Fruit fly (Drosophila melanogaster) whole organism, embryonic: ENCODE data around the gene CG32373.
A peak's percentile ranks its signal among the peaks of the same experiment; 100 is the strongest.

Experiments used
- Ada2b ChIP-seq: fragments of 200-800 bp; sonication (Bioruptor generic); IDR thresholded peaks from 2 replicates; pipeline ENCODE4 v1.3.6; 2022; ENCODE audit warnings: missing biosample characterization, missing genetic modification characterization
- CG11085 ChIP-seq: fragments of 200-800 bp; sonication (Bioruptor generic); IDR thresholded peaks from 2 replicates; pipeline ENCODE4 v1.3.6; 2022; ENCODE audit warnings: missing biosample characterization, missing genetic modification characterization
- CG12299 ChIP-seq: fragments of 200-800 bp; sonication (Bioruptor generic); optimal IDR thresholded peaks from 2 replicates; lab custom pipeline; 2018; ENCODE audit warnings: missing biosample characterization, mild to moderate bottlenecking, missing genetic modification characterization
- CG6175 ChIP-seq: fragments of 200-800 bp; sonication (Bioruptor generic); IDR thresholded peaks from 3 replicates; pipeline ENCODE4 v1.3.6; 2022; ENCODE audit warnings: missing biosample characterization, missing genetic modification characterization
- CG7372 ChIP-seq: fragments of 200-800 bp; sonication (Bioruptor generic); IDR thresholded peaks from 2 replicates; pipeline ENCODE4 v1.3.6; 2022; ENCODE audit warnings: missing biosample characterization, missing genetic modification characterization
- CG7963 ChIP-seq: fragments of 200-800 bp; sonication (Bioruptor generic); IDR thresholded peaks from 3 replicates; pipeline ENCODE4 v1.3.6; 2022; ENCODE audit warnings: missing biosample characterization, missing genetic modification characterization; ENCODE audit not compliant: partially characterized antibody
- CG8924 ChIP-seq: fragments of 200-800 bp; optimal IDR thresholded peaks from 3 replicates; lab custom pipeline; 2019; ENCODE audit warnings: missing biosample characterization, mild to moderate bottlenecking, missing genetic modification characterization, moderate library complexity
- D ChIP-seq, 2 experiments: fragments of 200-800 bp in 1 of 2; fragments of >200 bp in 1 of 2; sonication (Bioruptor generic) in 1 of 2; optimal IDR thresholded peaks; 2 replicates in 1 of 2; 3 replicates in 1 of 2; lab custom pipeline; 2017; ENCODE audit warnings: mild to moderate bottlenecking in 1 of 2, missing biosample characterization in 1 of 2, missing genetic modification characterization in 1 of 2, missing genetic modification reagents in 1 of 2
- Dbx ChIP-seq: fragments of 200-800 bp; sonication (Bioruptor generic); IDR thresholded peaks from 3 replicates; pipeline ENCODE4 v1.3.6; 2022; ENCODE audit warnings: missing biosample characterization, missing genetic modification characterization
- Hr78 ChIP-seq, 2 experiments: fragments of 200-800 bp in 1 of 2; fragments of >200 bp in 1 of 2; sonication (Bioruptor generic) in 1 of 2; optimal IDR thresholded peaks; 2 replicates each; lab custom pipeline; 2017 to 2019; ENCODE audit warnings: missing biosample characterization in 2 of 2, missing genetic modification characterization in 2 of 2, mild to moderate bottlenecking in 1 of 2, moderate library complexity in 1 of 2
- NC2α ChIP-seq: fragments of 200-800 bp; sonication (Bioruptor generic); optimal IDR thresholded peaks from 2 replicates; lab custom pipeline; 2016; ENCODE audit warnings: missing biosample characterization, missing genetic modification characterization
- Pdp1 ChIP-seq, 2 experiments: fragments of 200-800 bp; sonication (Bioruptor generic); optimal IDR thresholded peaks; 3 replicates each; lab custom pipeline; 2016; ENCODE audit warnings: missing biosample characterization in 2 of 2, missing genetic modification characterization in 2 of 2, mild to moderate bottlenecking in 1 of 2, moderate library complexity in 1 of 2
- Rx ChIP-seq: fragments of 200-800 bp; sonication (Bioruptor generic); IDR thresholded peaks from 2 replicates; pipeline ENCODE4 v1.3.6; 2022; ENCODE audit warnings: missing biosample characterization, missing genetic modification characterization
- Sry-δ ChIP-seq: fragments of 200-800 bp; sonication (Bioruptor generic); optimal IDR thresholded peaks from 2 replicates; lab custom pipeline; 2016; ENCODE audit warnings: missing biosample characterization, missing genetic modification characterization
- Trl ChIP-seq, 3 experiments: fragments of >200 bp in 2 of 3; fragments of 200-800 bp in 1 of 3; sonication (Bioruptor generic) in 1 of 3; optimal IDR thresholded peaks; 2 replicates in 1 of 3; 3 replicates in 2 of 3; lab custom pipeline; 2016 to 2017; ENCODE audit warnings: missing biosample characterization in 1 of 3, missing genetic modification characterization in 1 of 3
- bcd ChIP-seq: fragments of 200-800 bp; sonication (Bioruptor generic); optimal IDR thresholded peaks from 2 replicates; lab custom pipeline; 2017; ENCODE audit warnings: missing biosample characterization, mild to moderate bottlenecking, missing genetic modification characterization
- btn ChIP-seq: fragments of 200-800 bp; sonication (Bioruptor generic); optimal IDR thresholded peaks from 2 replicates; lab custom pipeline; 2016; ENCODE audit warnings: missing biosample characterization, missing genetic modification characterization
- cato ChIP-seq: fragments of 200-800 bp; sonication (Bioruptor generic); optimal IDR thresholded peaks from 2 replicates; lab custom pipeline; 2016; ENCODE audit warnings: missing biosample characterization, missing genetic modification characterization, borderline replicate concordance
- cg ChIP-seq: fragments of 200-800 bp; sonication (Bioruptor generic); optimal IDR thresholded peaks from 3 replicates; lab custom pipeline; 2019; ENCODE audit warnings: missing biosample characterization, mild to moderate bottlenecking, missing genetic modification characterization, moderate library complexity
- chinmo ChIP-seq: fragments of 200-800 bp; sonication (Bioruptor generic); IDR thresholded peaks from 4 replicates; pipeline ENCODE4 v1.3.6; 2022; ENCODE audit warnings: missing biosample characterization, missing genetic modification characterization; ENCODE audit not compliant: partially characterized antibody
- en ChIP-seq: fragments of 200-800 bp; sonication (Bioruptor generic); optimal IDR thresholded peaks from 2 replicates; lab custom pipeline; 2016; ENCODE audit warnings: missing biosample characterization, missing genetic modification characterization
- eve ChIP-seq, 2 experiments: fragments of >200 bp; optimal IDR thresholded peaks; 2 replicates each; lab custom pipeline; 2017; ENCODE audit warnings: missing biosample characterization in 2 of 2, missing genetic modification characterization in 2 of 2
- ewg ChIP-seq: fragments of 200-800 bp; sonication (Bioruptor generic); optimal IDR thresholded peaks from 3 replicates; lab custom pipeline; 2017; ENCODE audit warnings: mild to moderate bottlenecking, missing biosample characterization, missing genetic modification reagents, missing genetic modification characterization
- fd3F ChIP-seq: fragments of 200-800 bp; sonication (Bioruptor generic); optimal IDR thresholded peaks from 2 replicates; lab custom pipeline; 2018; ENCODE audit warnings: missing biosample characterization, mild to moderate bottlenecking, missing genetic modification characterization, moderate library complexity
- grn ChIP-seq: fragments of 200-800 bp; sonication (Bioruptor generic); optimal IDR thresholded peaks from 3 replicates; lab custom pipeline; 2017; ENCODE audit warnings: missing biosample characterization, missing genetic modification characterization
- lbe ChIP-seq: fragments of 200-800 bp; sonication (Bioruptor generic); optimal IDR thresholded peaks from 2 replicates; lab custom pipeline; 2016; ENCODE audit warnings: missing biosample characterization, mild to moderate bottlenecking, missing genetic modification characterization
- pfk ChIP-seq: fragments of 200-800 bp; sonication (Bioruptor generic); optimal IDR thresholded peaks from 2 replicates; lab custom pipeline; 2018; ENCODE audit warnings: missing biosample characterization, mild to moderate bottlenecking, missing genetic modification characterization, moderate library complexity
- pho ChIP-seq: fragments of 200-800 bp; sonication (Bioruptor generic); optimal IDR thresholded peaks from 2 replicates; lab custom pipeline; 2016; ENCODE audit warnings: missing biosample characterization, missing genetic modification characterization
- schlank ChIP-seq: fragments of 200-800 bp; sonication (Bioruptor generic); optimal IDR thresholded peaks from 2 replicates; lab custom pipeline; 2018; ENCODE audit warnings: missing biosample characterization, mild to moderate bottlenecking, missing genetic modification characterization
- shn ChIP-seq: fragments of 200-800 bp; sonication (Bioruptor generic); optimal IDR thresholded peaks from 3 replicates; lab custom pipeline; 2016; ENCODE audit warnings: missing biosample characterization, missing genetic modification characterization
- ssp ChIP-seq: fragments of 200-800 bp; sonication (Bioruptor generic); IDR thresholded peaks from 2 replicates; pipeline ENCODE4 v1.3.6; 2022; ENCODE audit warnings: missing biosample characterization, missing genetic modification characterization
- z ChIP-seq: fragments of 200-800 bp; sonication (Bioruptor generic); IDR thresholded peaks from 3 replicates; pipeline ENCODE4 v1.3.6; 2022; ENCODE audit warnings: missing biosample characterization, missing genetic modification characterization

Gene CG32373

dm6 chr3L:7768252-7768651, 117.9 kb downstream of the CG32373 start, which contains the start of gene CG32371 (continued):
- TF ChIP-seq ewg (GFP tag; lab: Kevin White, UChicago) (no peak), pfk (GFP tag; lab: Kevin White, UChicago) (no peak)

- TF ChIP-seq NC2α (no peak), schlank (no peak), cg (peak; percentile 17), bcd (GFP tag; lab: Kevin White, UChicago) (no peak), Trl (optimal IDR thresholded peaks at IDR 0.05; lab: Kevin White, UChicago) (peak; percentile 22), Trl (GFP tag; optimal IDR thresholded peaks at IDR 0.05; lab: Kevin White, UChicago) (no peak), chinmo (GFP tag; lab: Robert Waterston, UW) (0 out of 4 replicates have a peak, but pooled peaks have one; percentile 21), eve (GFP tag; optimal IDR thresholded peaks at IDR 0.05; lab: Kevin White, UChicago) (no peak)
Measured at dm6 chr3L:7772160-7772798, 121.9 kb downstream of the CG32373 start.

dm6 chr3L:7773529-7773928, 123.2 kb downstream of the CG32373 start:
- peak; percentile 13 for TF ChIP-seq cg
- TF ChIP-seq CG6175, result no peak
- TF ChIP-seq lbe, result no peak
- TF ChIP-seq, all 482 proteins: peak for 1

- TF ChIP-seq D (optimal IDR thresholded peaks at IDR 0.05; lab: Kevin White, UChicago), result no peak
- TF ChIP-seq D (GFP tag; optimal IDR thresholded peaks at IDR 0.05; lab: Kevin White, UChicago), result no peak
- no peak for TF ChIP-seq pho
- no peak for TF ChIP-seq Ada2b (GFP tag; lab: Robert Waterston, UW)
- TF ChIP-seq CG8924 (tag; lab: Kevin White, UChicago), result no peak
- peak in 1 of 2 experiments; percentile 62 for TF ChIP-seq Pdp1 (GFP tag; optimal IDR thresholded peaks at IDR 0.05; lab: Kevin White, UChicago)
Measured at dm6 chr3L:7774698-7775097, 124.3 kb downstream of the CG32373 start.

- no peak for TF ChIP-seq en (GFP tag; lab: Kevin White, UChicago)
- peak in 1 of 2 experiments; percentile 9 for TF ChIP-seq Trl (optimal IDR thresholded peaks at IDR 0.05; lab: Kevin White, UChicago)
- TF ChIP-seq Trl (GFP tag; optimal IDR thresholded peaks at IDR 0.05; lab: Kevin White, UChicago), result no peak
- peak in 1 of 2 experiments; percentile 3 for TF ChIP-seq Pdp1 (GFP tag; optimal IDR thresholded peaks at IDR 0.05; lab: Kevin White, UChicago)
- no peak for TF ChIP-seq ssp (GFP tag; lab: Robert Waterston, UW)
- no peak for TF ChIP-seq shn (GFP tag; lab: Kevin White, UChicago)
- peak in 1 of 2 experiments; percentile 28 for TF ChIP-seq Hr78 (GFP tag; optimal IDR thresholded peaks at IDR 0.05; lab: Kevin White, UChicago)
- no peak for TF ChIP-seq lbe
- no peak for TF ChIP-seq Rx (GFP tag; lab: Robert Waterston, UW)
- TF ChIP-seq btn (GFP tag; lab: Kevin White, UChicago), result no peak
- no peak for TF ChIP-seq grn
- no peak for TF ChIP-seq CG11085 (GFP tag; lab: Robert Waterston, UW)
- TF ChIP-seq z, result peak; percentile 91
- no peak for TF ChIP-seq Sry-δ (GFP tag; lab: Kevin White, UChicago)
- TF ChIP-seq fd3F, result no peak
- TF ChIP-seq pfk (GFP tag; lab: Kevin White, UChicago), result no peak
- TF ChIP-seq CG12299 (tag; lab: Kevin White, UChicago), result no peak
- no peak for TF ChIP-seq cato (GFP tag; lab: Kevin White, UChicago)
- no peak for TF ChIP-seq CG7963 (GFP tag; lab: Robert Waterston, UW)
- peak; percentile 33; the same call in 1 of the 2 replicates for TF ChIP-seq CG7372 (GFP tag; lab: Robert Waterston, UW)
- 0 out of 4 replicates have a peak, but pooled peaks have one; percentile 60 for TF ChIP-seq chinmo (GFP tag; lab: Robert Waterston, UW)
- TF ChIP-seq Dbx (GFP tag; lab: Robert Waterston, UW), result no peak
- TF ChIP-seq, all 482 proteins: peak for 6
Measured at dm6 chr3L:7775365-7775905, 125.1 kb downstream of the CG32373 start, which contains the start of gene Clk. Clk (minus strand) TSS chr3L:7775603.
